Worm (Caenorhabditis elegans) whole organism, L4 larva: ENCODE measurements around the gene natc-2.

Experiments used
- ceh-32 ChIP-seq: sonication (generic microtip); optimal IDR thresholded peaks from 2 replicates; lab custom pipeline; 2016; ENCODE audit warnings: mild to moderate bottlenecking, missing genetic modification characterization, missing compliant biosample characterization; ENCODE audit not compliant: poor library complexity
- ceh-82 ChIP-seq: sonication (generic microtip); optimal IDR thresholded peaks from 2 replicates; lab custom pipeline; 2017; ENCODE audit warnings: missing biosample characterization, missing genetic modification characterization
- ctbp-1 ChIP-seq: fragments of 200-800 bp; sonication (Bioruptor generic); IDR thresholded peaks from 2 replicates; pipeline ENCODE4 v1.3.6; 2022; ENCODE audit warnings: missing genetic modification reagents, missing genetic modification characterization, missing compliant biosample characterization
- daf-16 ChIP-seq, 3 experiments: sonication (generic microtip); optimal IDR thresholded peaks; 2 replicates each; lab custom pipeline; 2016 to 2017; ENCODE audit warnings: missing genetic modification characterization in 3 of 3, missing genetic modification reagents in 3 of 3, mild to moderate bottlenecking in 2 of 3, missing compliant biosample characterization in 2 of 3, missing biosample characterization in 1 of 3, moderate library complexity in 1 of 3
- lin-29 ChIP-seq: fragments of 200-800 bp; sonication (Bioruptor generic); IDR thresholded peaks from 2 replicates; pipeline ENCODE4 v1.3.6; 2022; ENCODE audit warnings: missing genetic modification reagents, missing genetic modification characterization, missing compliant biosample characterization
- lin-39 ChIP-seq: fragments of 150-350 bp; optimal IDR thresholded peaks from 2 replicates; lab custom pipeline; 2014; ENCODE audit warnings: missing biosample characterization, missing genetic modification reagents, missing genetic modification characterization
- lir-3 ChIP-seq: sonication (generic microtip); optimal IDR thresholded peaks from 2 replicates; lab custom pipeline; 2016; ENCODE audit warnings: mild to moderate bottlenecking, missing genetic modification characterization, missing compliant biosample characterization
- nhr-11 ChIP-seq: fragments of 150-350 bp; optimal IDR thresholded peaks from 2 replicates; lab custom pipeline; 2014; ENCODE audit warnings: missing biosample characterization, missing genetic modification characterization
- nhr-111 ChIP-seq: fragments of 200-800 bp; sonication (Bioruptor generic); optimal IDR thresholded peaks from 2 replicates; lab custom pipeline; 2018; ENCODE audit warnings: mild to moderate bottlenecking, missing genetic modification characterization, missing compliant biosample characterization
- nhr-237 ChIP-seq: sonication (generic microtip); optimal IDR thresholded peaks from 2 replicates; lab custom pipeline; 2017; ENCODE audit warnings: missing biosample characterization, missing genetic modification characterization
- nhr-28 ChIP-seq: fragments of 150-350 bp; optimal IDR thresholded peaks from 2 replicates; lab custom pipeline; 2014; ENCODE audit warnings: missing biosample characterization, missing genetic modification characterization
- pha-4 ChIP-seq, 2 experiments: fragments of 150-350 bp in 1 of 2; fragments of 200-800 bp in 1 of 2; sonication (Bioruptor generic) in 1 of 2; IDR thresholded peaks in 1 of 2; optimal IDR thresholded peaks in 1 of 2; 2 replicates each; pipeline versions ENCODE4 v1.3.6 to Lab custom; 2014 to 2022; ENCODE audit warnings: missing genetic modification characterization in 2 of 2, missing genetic modification reagents in 2 of 2, missing biosample characterization in 1 of 2, missing compliant biosample characterization in 1 of 2
- unc-62 ChIP-seq, 3 experiments: fragments of 150-350 bp in 1 of 3; sonication (generic microtip); optimal IDR thresholded peaks in 2 of 3; peaks in 1 of 3; 1 replicate in 1 of 3; 2 replicates in 2 of 3; lab custom pipeline; 2014 to 2017; ENCODE audit warnings: missing biosample characterization in 3 of 3, missing genetic modification characterization in 3 of 3, missing genetic modification reagents in 3 of 3, missing genotype in 1 of 3
- ztf-11 ChIP-seq: fragments of 150-350 bp; optimal IDR thresholded peaks from 2 replicates; lab custom pipeline; 2014; ENCODE audit warnings: missing biosample characterization, missing genetic modification characterization

DNA sequence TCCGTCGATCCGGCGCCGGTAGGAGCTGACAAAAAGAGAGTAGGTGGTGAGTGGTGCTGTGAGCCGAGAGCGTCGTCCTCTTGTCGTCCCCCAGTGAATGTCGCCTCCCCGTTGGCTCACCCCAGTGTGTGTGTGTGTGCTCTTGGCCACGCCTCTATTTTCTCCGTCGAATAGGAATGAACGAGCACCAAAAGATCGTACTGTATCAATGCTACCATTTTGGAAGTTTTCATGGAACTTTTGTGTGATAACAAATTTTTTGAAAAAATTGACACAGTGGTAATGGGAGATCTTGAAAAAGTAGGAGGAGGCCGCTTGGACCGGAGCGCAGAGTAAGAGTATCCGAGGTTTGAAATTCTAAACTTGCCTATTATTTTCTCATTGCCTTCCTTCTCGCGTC lies 45.6 kb downstream of the natc-2 start, which contains the start of gene ceh-34:
- TF ChIP-seq ceh-82 (tag; lab: Kevin White, UChicago) (no peak), nhr-28 (tag; lab: Kevin White, UChicago) (no peak), ctbp-1 (GFP tag; lab: Robert Waterston, UW) (no peak), lin-29 (GFP tag; lab: Robert Waterston, UW) (no peak), ztf-11 (no peak), nhr-111 (GFP tag; lab: Kevin White, UChicago) (no peak), unc-62 (GFP tag; optimal IDR thresholded peaks at IDR 0.05 in 1 of 2; lab: Kevin White, UChicago) (no peak), unc-62 (tag; optimal IDR thresholded peaks at IDR 0.05; lab: Kevin White, UChicago) (no peak), lir-3 (tag; lab: Kevin White, UChicago) (no peak), nhr-237 (tag; lab: Kevin White, UChicago) (no peak), daf-16 (GFP tag; optimal IDR thresholded peaks at IDR 0.05; lab: Kevin White, UChicago) (no peak), daf-16 (tag; optimal IDR thresholded peaks at IDR 0.05; lab: Kevin White, UChicago) (no peak), pha-4 (GFP tag; IDR thresholded peaks at IDR 0.05; lab: Robert Waterston, UW) (no peak), pha-4 (tag; optimal IDR thresholded peaks at IDR 0.05; lab: Kevin White, UChicago) (no peak), lin-39 (tag; lab: Kevin White, UChicago) (no peak), nhr-11 (no peak), ceh-32 (tag; lab: Kevin White, UChicago) (no peak)
